Fruit fly (Drosophila melanogaster) whole organism, prepupa: ENCODE results near the gene CG16985.

Source experiments
- CG6854 ChIP-seq: fragments of 200-800 bp; sonication (Bioruptor generic); optimal IDR thresholded peaks from 2 replicates; lab custom pipeline; 2017; ENCODE audit warnings: missing biosample characterization, mild to moderate bottlenecking, missing genetic modification characterization
- CG8632 ChIP-seq: fragments of 200-800 bp; sonication (Bioruptor generic); optimal IDR thresholded peaks from 3 replicates; lab custom pipeline; 2016; ENCODE audit warnings: missing biosample characterization, missing genetic modification characterization
- Eip75B ChIP-seq: fragments of 200-800 bp; sonication (Bioruptor generic); optimal IDR thresholded peaks from 3 replicates; lab custom pipeline; 2016; ENCODE audit warnings: missing biosample characterization, missing genetic modification characterization
- Ets21C ChIP-seq: fragments of 200-800 bp; sonication (Bioruptor generic); optimal IDR thresholded peaks from 3 replicates; lab custom pipeline; 2016; ENCODE audit warnings: missing biosample characterization, missing genetic modification characterization
- Ets96B ChIP-seq: fragments of 200-800 bp; optimal IDR thresholded peaks from 2 replicates; lab custom pipeline; 2019; ENCODE audit warnings: missing biosample characterization, mild to moderate bottlenecking, missing genetic modification characterization, moderate library complexity
- Met ChIP-seq: fragments of 200-800 bp; sonication (Bioruptor generic); optimal IDR thresholded peaks from 3 replicates; lab custom pipeline; 2016; ENCODE audit warnings: missing biosample characterization, missing genetic modification characterization
- Sox102F ChIP-seq: fragments of 200-800 bp; sonication (Bioruptor generic); optimal IDR thresholded peaks from 2 replicates; lab custom pipeline; 2016; ENCODE audit warnings: missing biosample characterization, mild to moderate bottlenecking, missing genetic modification characterization
- fd85E ChIP-seq: fragments of 200-800 bp; sonication (Bioruptor generic); optimal IDR thresholded peaks from 3 replicates; lab custom pipeline; 2016; ENCODE audit warnings: missing biosample characterization, missing genetic modification characterization
- net ChIP-seq: fragments of 200-800 bp; sonication (Bioruptor generic); optimal IDR thresholded peaks from 3 replicates; lab custom pipeline; 2016; ENCODE audit warnings: missing biosample characterization, missing genetic modification characterization

DNA sequence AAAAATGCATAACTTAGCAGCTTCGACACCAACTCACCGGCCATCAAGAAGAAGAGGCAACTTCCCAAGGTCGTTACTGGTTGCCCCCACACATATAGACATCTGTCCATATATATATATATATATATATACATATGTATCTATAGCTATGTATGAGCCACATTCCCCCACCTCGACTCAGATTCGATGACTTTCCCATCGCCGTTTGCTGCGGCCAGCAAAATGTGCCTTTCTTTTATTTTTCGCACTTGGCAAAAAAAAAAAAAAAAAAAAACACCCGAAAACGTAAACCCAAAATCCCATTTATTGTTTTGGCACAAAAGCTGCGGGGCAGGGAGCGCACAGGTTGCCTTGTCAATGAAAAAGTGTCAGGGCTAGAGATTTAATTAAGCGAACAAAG, 24.4 kb upstream of the CG16985 start:
- TF ChIP-seq Eip75B (GFP tag; lab: Kevin White, UChicago) (no peak), fd85E (GFP tag; lab: Kevin White, UChicago) (no peak), CG6854 (GFP tag; lab: Kevin White, UChicago) (no peak), Sox102F (GFP tag; lab: Kevin White, UChicago) (no peak), Ets96B (tag; lab: Kevin White, UChicago) (no peak), Met (GFP tag; lab: Kevin White, UChicago) (no peak), Ets21C (GFP tag; lab: Kevin White, UChicago) (no peak), net (GFP tag; lab: Kevin White, UChicago) (no peak), CG8632 (no peak)
